Worm (Caenorhabditis elegans) whole organism, L4/young adult: ENCODE data around the gene try-4.
A peak's percentile ranks its signal among the peaks of the same experiment; 100 is the strongest.

Source experiments
- W03F9.2 ChIP-seq: fragments of 150-350 bp; optimal IDR thresholded peaks from 2 replicates; lab custom pipeline; 2014; ENCODE audit warnings: missing biosample characterization, missing genetic modification characterization
- him-1 ChIP-seq: sonication (generic microtip); optimal IDR thresholded peaks from 2 replicates; lab custom pipeline; 2016; ENCODE audit warnings: missing genotype, missing genetic modification reagents, missing genetic modification characterization, missing compliant biosample characterization

DNA sequence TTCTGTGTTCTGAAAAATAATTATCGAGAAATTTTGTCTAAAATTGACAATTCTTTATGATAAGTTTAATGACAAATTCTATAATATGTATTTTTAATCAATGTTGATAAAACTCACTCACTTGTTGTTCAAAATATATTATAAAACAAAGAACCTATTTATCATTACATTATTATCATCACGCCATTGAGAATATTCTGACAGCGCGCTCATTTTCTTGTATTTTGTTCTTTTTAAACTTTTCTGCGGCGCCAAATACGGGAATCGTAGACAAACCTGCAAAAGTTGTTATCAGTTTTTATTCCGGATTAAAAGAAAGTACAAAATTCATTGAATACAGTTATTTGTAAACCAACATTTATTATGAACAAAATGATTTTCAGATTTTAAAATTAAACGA is 5.5 kb upstream of the try-4 start:
- TF ChIP-seq him-1 (tag; lab: Kevin White, UChicago): no peak
- TF ChIP-seq W03F9.2 (tag; lab: Kevin White, UChicago): peak; percentile 33
